Fruit fly (Drosophila melanogaster) whole organism, adult: ENCODE data around the gene sage.
A peak's percentile ranks its signal among the peaks of the same experiment; 100 is the strongest.

Source experiments
- CG11617 ChIP-seq: fragments of 200-800 bp; sonication (Bioruptor generic); optimal IDR thresholded peaks from 2 replicates; lab custom pipeline; 2017; ENCODE audit warnings: mild to moderate bottlenecking, missing biosample characterization, missing genetic modification reagents, missing genetic modification characterization
- CG12768 ChIP-seq: fragments of 200-800 bp; sonication (Bioruptor generic); optimal IDR thresholded peaks from 2 replicates; lab custom pipeline; 2017; ENCODE audit warnings: missing biosample characterization, missing genetic modification characterization, mild to moderate bottlenecking, moderate library complexity, missing genetic modification reagents
- CG14711 ChIP-seq: fragments of 200-800 bp; sonication (Bioruptor generic); optimal IDR thresholded peaks from 2 replicates; lab custom pipeline; 2018; ENCODE audit warnings: missing biosample characterization, mild to moderate bottlenecking, missing genetic modification characterization, moderate library complexity
- CG1620 ChIP-seq: fragments of 200-800 bp; sonication (Bioruptor generic); optimal IDR thresholded peaks from 2 replicates; lab custom pipeline; 2016; ENCODE audit warnings: missing biosample characterization, missing genetic modification characterization
- CG33017 ChIP-seq: fragments of 200-800 bp; sonication (Bioruptor generic); optimal IDR thresholded peaks from 2 replicates; lab custom pipeline; 2018; ENCODE audit warnings: missing biosample characterization, mild to moderate bottlenecking, missing genetic modification characterization, moderate library complexity
- CG5204 ChIP-seq: fragments of 200-800 bp; sonication (Bioruptor generic); optimal IDR thresholded peaks from 2 replicates; lab custom pipeline; 2016; ENCODE audit warnings: missing biosample characterization, missing genetic modification characterization
- CG7045 ChIP-seq: fragments of 200-800 bp; sonication (Bioruptor generic); optimal IDR thresholded peaks from 2 replicates; lab custom pipeline; 2017; ENCODE audit warnings: missing biosample characterization, mild to moderate bottlenecking, missing genetic modification characterization
- CG7101 ChIP-seq: fragments of 200-800 bp; sonication (Bioruptor generic); optimal IDR thresholded peaks from 2 replicates; lab custom pipeline; 2018; ENCODE audit warnings: missing biosample characterization, mild to moderate bottlenecking, missing genetic modification characterization, moderate library complexity
- Clk ChIP-seq: fragments of 200-800 bp; sonication (Bioruptor generic); optimal IDR thresholded peaks from 2 replicates; lab custom pipeline; 2017; ENCODE audit warnings: missing biosample characterization, missing genetic modification characterization
- Crg-1 ChIP-seq: fragments of 200-800 bp; sonication (Bioruptor generic); optimal IDR thresholded peaks from 2 replicates; lab custom pipeline; 2016; ENCODE audit warnings: missing biosample characterization, missing genetic modification characterization
- Hr96 ChIP-seq: fragments of 200-800 bp; sonication (Bioruptor generic); optimal IDR thresholded peaks from 2 replicates; lab custom pipeline; 2016; ENCODE audit warnings: missing biosample characterization, missing genetic modification characterization
- Mnt ChIP-seq: fragments of 200-800 bp; sonication (Bioruptor generic); optimal IDR thresholded peaks from 2 replicates; lab custom pipeline; 2016; ENCODE audit warnings: missing biosample characterization, mild to moderate bottlenecking, missing genetic modification characterization
- bab1 ChIP-seq: fragments of 200-800 bp; sonication (Bioruptor generic); optimal IDR thresholded peaks from 3 replicates; lab custom pipeline; 2019; ENCODE audit warnings: missing biosample characterization, mild to moderate bottlenecking, missing genetic modification characterization, moderate library complexity
- cic ChIP-seq: fragments of 200-800 bp; sonication (Bioruptor generic); optimal IDR thresholded peaks from 2 replicates; lab custom pipeline; 2017; ENCODE audit warnings: missing biosample characterization, mild to moderate bottlenecking, missing genetic modification characterization, moderate library complexity
- cnc ChIP-seq, 2 experiments: fragments of >200 bp; optimal IDR thresholded peaks; 2 replicates each; lab custom pipeline; 2017
- kay ChIP-seq: fragments of 200-800 bp; sonication (Bioruptor generic); peaks from one replicate; lab custom pipeline; 2016; ENCODE audit warnings: missing biosample characterization, missing genetic modification characterization, borderline replicate concordance
- ovo ChIP-seq: fragments of 200-800 bp; sonication (Bioruptor generic); optimal IDR thresholded peaks from 2 replicates; lab custom pipeline; 2016; ENCODE audit warnings: missing biosample characterization, missing genetic modification characterization
- pad ChIP-seq: fragments of 200-800 bp; sonication (Bioruptor generic); optimal IDR thresholded peaks from 3 replicates; lab custom pipeline; 2017; ENCODE audit warnings: missing biosample characterization, missing genetic modification characterization, mild to moderate bottlenecking, moderate library complexity, missing genetic modification reagents
- tj ChIP-seq: fragments of 200-800 bp; sonication (Bioruptor generic); optimal IDR thresholded peaks from 3 replicates; lab custom pipeline; 2017; ENCODE audit warnings: missing biosample characterization, mild to moderate bottlenecking, missing genetic modification characterization, moderate library complexity
- toe ChIP-seq: fragments of 200-800 bp; sonication (Bioruptor generic); optimal IDR thresholded peaks from 2 replicates; lab custom pipeline; 2016; ENCODE audit warnings: missing biosample characterization, missing genetic modification characterization

Gene sage

dm6 chr3R:9249736-9250044 is 14.3 kb downstream of the sage start:
- TF ChIP-seq Clk (GFP tag; lab: Kevin White, UChicago): no peak
- no peak for TF ChIP-seq Mnt (GFP tag; lab: Kevin White, UChicago)
- no peak for TF ChIP-seq bab1 (GFP tag; lab: Kevin White, UChicago)

dm6 chr3R:9249025-9249735 is 14.8 kb downstream of the sage start:
- no peak for TF ChIP-seq CG1620 (GFP tag; lab: Kevin White, UChicago)
- no peak for TF ChIP-seq CG7101 (tag; lab: Kevin White, UChicago)
- no peak for TF ChIP-seq Crg-1
- TF ChIP-seq Hr96 (GFP tag; lab: Kevin White, UChicago): no peak
- no peak for TF ChIP-seq CG11617
- no peak for TF ChIP-seq CG7045 (GFP tag; lab: Kevin White, UChicago)
- no peak for TF ChIP-seq cic
- TF ChIP-seq CG12768 (GFP tag; lab: Kevin White, UChicago): no peak

- no peak for TF ChIP-seq Hr96 (GFP tag; lab: Kevin White, UChicago)
- TF ChIP-seq CG5204: no peak
- TF ChIP-seq tj (GFP tag; lab: Kevin White, UChicago): no peak
- no peak for TF ChIP-seq Clk (GFP tag; lab: Kevin White, UChicago)
- no peak for TF ChIP-seq toe
- peak; percentile 89 for TF ChIP-seq bab1 (GFP tag; lab: Kevin White, UChicago)
- no peak for TF ChIP-seq cnc (optimal IDR thresholded peaks at IDR 0.05; lab: Kevin White, UChicago)
- no peak for TF ChIP-seq CG33017 (tag; lab: Kevin White, UChicago)
- no peak for TF ChIP-seq CG1620 (GFP tag; lab: Kevin White, UChicago)
- TF ChIP-seq Crg-1: no peak
- no peak for TF ChIP-seq CG12768 (GFP tag; lab: Kevin White, UChicago)
- no peak for TF ChIP-seq pad (GFP tag; lab: Kevin White, UChicago)
- peak; percentile 24 for TF ChIP-seq CG14711 (tag; lab: Kevin White, UChicago)
- TF ChIP-seq Mnt (GFP tag; lab: Kevin White, UChicago): no peak
- TF ChIP-seq cic: no peak
- TF ChIP-seq CG11617: no peak
- TF ChIP-seq ovo: no peak
- no peak for TF ChIP-seq kay
- peak; percentile 34 for TF ChIP-seq CG7101 (tag; lab: Kevin White, UChicago)
- no peak for TF ChIP-seq CG7045 (GFP tag; lab: Kevin White, UChicago)
These were observed 16.9 kb downstream of the sage start for dm6 chr3R:9246879-9247621.

- TF ChIP-seq CG14711 (tag; lab: Kevin White, UChicago) (no peak), CG12768 (GFP tag; lab: Kevin White, UChicago) (no peak), pad (GFP tag; lab: Kevin White, UChicago) (no peak), Crg-1 (no peak), bab1 (GFP tag; lab: Kevin White, UChicago) (no peak), CG7101 (tag; lab: Kevin White, UChicago) (no peak), cic (no peak), CG11617 (no peak), ovo (no peak), CG5204 (no peak)
These were observed 17.6 kb downstream of the sage start, which contains the start of gene CG8420 for dm6 chr3R:9246366-9246765. TSS of gene CG8420 (plus strand) at chr3R:9246649.

dm6 chr3R:9245576-9246200 is 18.3 kb downstream of the sage start, which contains the start of gene Vps15:
TSS of gene Vps15 (minus strand) at chr3R:9245869.
- TF ChIP-seq pad (GFP tag; lab: Kevin White, UChicago) (peak; percentile 35), CG1620 (GFP tag; lab: Kevin White, UChicago) (peak; percentile 36), CG5204 (no peak), Crg-1 (peak; percentile 16), cic (no peak), CG7101 (tag; lab: Kevin White, UChicago) (peak; percentile 84), kay (peak; percentile 80), CG11617 (peak; percentile 61), CG7045 (GFP tag; lab: Kevin White, UChicago) (peak; percentile 72), ovo (no peak), Hr96 (GFP tag; lab: Kevin White, UChicago) (no peak), cnc (optimal IDR thresholded peaks at IDR 0.05; lab: Kevin White, UChicago) (no peak), tj (GFP tag; lab: Kevin White, UChicago) (peak; percentile 86), CG14711 (tag; lab: Kevin White, UChicago) (peak; percentile 80), Mnt (GFP tag; lab: Kevin White, UChicago) (peak; percentile 27), CG33017 (tag; lab: Kevin White, UChicago) (peak; percentile 81), CG12768 (GFP tag; lab: Kevin White, UChicago) (peak; percentile 45), Clk (GFP tag; lab: Kevin White, UChicago) (no peak), bab1 (GFP tag; lab: Kevin White, UChicago) (peak; percentile 92), toe (peak; percentile 48)

dm6 chr3R:9240554-9240953 is 23.4 kb downstream of the sage start, which contains the start of gene D1:
TSS of gene D1 (minus strand) at chr3R:9240654.
- TF ChIP-seq CG7045 (GFP tag; lab: Kevin White, UChicago) (no peak), toe (no peak), kay (no peak), CG7101 (tag; lab: Kevin White, UChicago) (no peak), ovo (no peak), bab1 (GFP tag; lab: Kevin White, UChicago) (no peak)
